Worm (Caenorhabditis elegans) whole organism, midembryonic: Measurements from ENCODE around the gene lact-4.

ENCODE experiments used
- med-1 ChIP-seq: sonication (generic microtip); optimal IDR thresholded peaks from 2 replicates; lab custom pipeline; 2017; ENCODE audit warnings: missing genetic modification characterization, mild to moderate bottlenecking, missing compliant biosample characterization, antibody characterized with exemption, missing genetic modification reagents; ENCODE audit not compliant: insufficient read depth
- tab-1 ChIP-seq: fragments of 200-800 bp; sonication (Bioruptor generic); IDR thresholded peaks from 2 replicates; pipeline ENCODE4 v1.3.6; 2022; ENCODE audit warnings: missing genetic modification characterization, missing compliant biosample characterization

- TF ChIP-seq med-1 (no peak), tab-1 (GFP tag; lab: Robert Waterston, UW) (no peak)
These were observed 34.5 kb upstream of the lact-4 start, which contains the start of gene ctg-2 for ce11 chrII:8514729-8515128.
